Worm (Caenorhabditis elegans) whole organism, early embryonic: ENCODE data around the gene T03F7.7.
A peak's percentile ranks its signal among the peaks of the same experiment; 100 is the strongest.

Experiments used
- B0310.2 ChIP-seq: sonication (generic microtip); optimal IDR thresholded peaks from 2 replicates; lab custom pipeline; 2016; ENCODE audit warnings: mild to moderate bottlenecking, missing genetic modification characterization, missing compliant biosample characterization
- F13C5.2 ChIP-seq: sonication (generic microtip); optimal IDR thresholded peaks from 2 replicates; lab custom pipeline; 2017; ENCODE audit warnings: mild to moderate bottlenecking, missing genetic modification characterization, inconsistent platforms, missing compliant biosample characterization
- aly-1 ChIP-seq: sonication (generic microtip); optimal IDR thresholded peaks from 2 replicates; lab custom pipeline; 2016; ENCODE audit warnings: missing genetic modification characterization, missing compliant biosample characterization
- ama-1 ChIP-seq: fragments of 150-350 bp; optimal IDR thresholded peaks from 2 replicates; lab custom pipeline; 2014
- ceh-13 ChIP-seq: fragments of 200-800 bp; sonication (Bioruptor generic); optimal IDR thresholded peaks from 2 replicates; lab custom pipeline; 2018; ENCODE audit warnings: mild to moderate bottlenecking, missing genetic modification characterization, missing compliant biosample characterization
- ceh-36 ChIP-seq: sonication (generic microtip); optimal IDR thresholded peaks from 2 replicates; lab custom pipeline; 2016; ENCODE audit warnings: missing genetic modification characterization, inconsistent platforms, missing compliant biosample characterization
- ets-7 ChIP-seq: sonication (generic microtip); optimal IDR thresholded peaks from 2 replicates; lab custom pipeline; 2016; ENCODE audit warnings: missing genotype, missing genetic modification characterization, missing compliant biosample characterization
- flt-1 ChIP-seq: fragments of 200-800 bp; sonication (Bioruptor generic); IDR thresholded peaks from 2 replicates; pipeline ENCODE4 v1.3.6; 2022; ENCODE audit warnings: missing genetic modification characterization, missing compliant biosample characterization
- hmbx-1 ChIP-seq: sonication (generic microtip); optimal IDR thresholded peaks from 2 replicates; lab custom pipeline; 2016; ENCODE audit warnings: mild to moderate bottlenecking, missing genetic modification characterization, missing compliant biosample characterization
- hmg-4 ChIP-seq: fragments of 200-800 bp; sonication (Bioruptor generic); optimal IDR thresholded peaks from 2 replicates; lab custom pipeline; 2018; ENCODE audit warnings: mild to moderate bottlenecking, missing genetic modification characterization, missing compliant biosample characterization
- hnd-1 ChIP-seq: sonication (generic microtip); optimal IDR thresholded peaks from 2 replicates; lab custom pipeline; 2016; ENCODE audit warnings: missing genetic modification characterization, missing compliant biosample characterization
- pes-1 ChIP-seq: fragments of 200-800 bp; sonication (Bioruptor generic); IDR thresholded peaks from 2 replicates; pipeline ENCODE4 v1.3.6; 2022; ENCODE audit warnings: missing genetic modification reagents, missing genetic modification characterization, missing compliant biosample characterization
- scrt-1 ChIP-seq: fragments of 200-800 bp; sonication (Bioruptor generic); IDR thresholded peaks from 2 replicates; pipeline ENCODE4 v1.3.6; 2022; ENCODE audit warnings: missing genetic modification characterization, missing compliant biosample characterization
- sea-1 ChIP-seq: fragments of 200-800 bp; sonication (Bioruptor generic); conservative IDR thresholded peaks from 2 replicates; pipeline ENCODE4 v1.3.6; 2022; ENCODE audit warnings: missing genetic modification characterization, missing compliant biosample characterization
- tbx-11 ChIP-seq: fragments of 200-800 bp; sonication (Bioruptor generic); IDR thresholded peaks from 2 replicates; pipeline ENCODE4 v1.3.6; 2022; ENCODE audit warnings: missing genetic modification characterization, missing compliant biosample characterization
- tbx-37 ChIP-seq: fragments of 200-800 bp; sonication (Bioruptor generic); conservative IDR thresholded peaks from 2 replicates; pipeline ENCODE4 v1.3.6; 2022; ENCODE audit warnings: missing genetic modification reagents, missing genetic modification characterization, missing compliant biosample characterization
- tra-4 ChIP-seq: sonication (generic microtip); optimal IDR thresholded peaks from 2 replicates; lab custom pipeline; 2017; ENCODE audit warnings: missing genetic modification characterization, missing compliant biosample characterization

The T03F7.7 gene

DNA sequence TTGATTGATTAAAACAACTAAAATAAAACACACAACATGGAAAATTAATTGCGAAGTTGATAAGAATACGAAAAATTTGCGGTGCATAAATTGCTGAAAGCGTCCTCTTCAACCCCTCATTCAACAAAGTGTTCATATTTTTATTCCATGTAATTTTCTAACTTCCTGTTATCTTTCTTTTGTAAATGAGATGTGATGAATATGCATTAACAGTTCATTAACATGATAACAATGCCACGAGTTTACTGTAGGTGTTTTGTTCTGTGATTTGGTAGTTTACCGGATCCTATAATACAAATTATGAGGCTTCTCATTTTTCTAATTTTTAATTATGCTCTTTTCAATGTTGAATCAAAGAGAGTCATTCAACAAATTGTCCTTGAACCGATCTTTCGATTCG, 17.9 kb downstream of the T03F7.7 start, which contains the start of gene F47G9.6:
Gene F47G9.6, plus strand, starts transcription at position 301 of the 400 bp plus-strand sequence.
- TF ChIP-seq sea-1 (GFP tag; lab: Robert Waterston, UW) (no peak), tbx-37 (GFP tag; lab: Robert Waterston, UW) (no peak), hmbx-1 (tag; lab: Kevin White, UChicago) (no peak), aly-1 (tag; lab: Kevin White, UChicago) (no peak), ceh-13 (GFP tag; lab: Kevin White, UChicago) (no peak), ceh-36 (tag; lab: Kevin White, UChicago) (no peak), ets-7 (tag; lab: Kevin White, UChicago) (no peak), hmg-4 (GFP tag; lab: Kevin White, UChicago) (no peak), ama-1 (lab: Kevin White, UChicago) (no peak), pes-1 (GFP tag; lab: Robert Waterston, UW) (no peak), flt-1 (no peak), tbx-11 (GFP tag; lab: Robert Waterston, UW) (no peak), F13C5.2 (tag; lab: Kevin White, UChicago) (no peak), B0310.2 (tag; lab: Kevin White, UChicago) (no peak), hnd-1 (tag; lab: Kevin White, UChicago) (no peak), scrt-1 (no peak), tra-4 (no peak)

- 0 out of 2 replicates have a peak, but pooled peaks have one; percentile 30 for TF ChIP-seq flt-1
These were observed 20.6 kb downstream of the T03F7.7 start for ce11 chrV:11331811-11332210.

DNA sequence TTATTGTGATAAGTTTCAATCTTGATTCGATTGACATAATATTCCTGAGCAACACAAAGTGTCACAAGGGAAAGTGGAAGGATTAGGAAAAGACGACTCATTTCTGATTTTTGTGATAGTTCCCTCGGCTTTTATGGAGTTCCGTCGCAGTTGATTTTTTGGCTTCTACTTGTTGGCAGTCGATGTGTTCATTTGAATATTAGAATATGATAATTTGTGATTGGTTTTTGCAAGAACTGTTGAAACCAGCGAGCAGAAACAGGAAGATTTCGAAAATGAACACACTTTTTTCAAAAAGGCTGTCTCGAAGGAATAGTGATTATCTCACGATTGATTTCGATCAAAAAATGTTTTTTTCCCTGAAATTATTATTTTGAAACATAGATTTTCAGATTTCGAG, 23.0 kb downstream of the T03F7.7 start, which contains the start of gene T02E9.6:
Gene T02E9.6, minus strand, starts transcription at position 101 of the 400 bp plus-strand sequence.
- no peak for TF ChIP-seq sea-1 (GFP tag; lab: Robert Waterston, UW)
- no peak for TF ChIP-seq hmbx-1 (tag; lab: Kevin White, UChicago)
- TF ChIP-seq pes-1 (GFP tag; lab: Robert Waterston, UW) = no peak
- no peak for TF ChIP-seq hnd-1 (tag; lab: Kevin White, UChicago)
- TF ChIP-seq ama-1 (lab: Kevin White, UChicago) = no peak
- no peak for TF ChIP-seq tra-4

DNA sequence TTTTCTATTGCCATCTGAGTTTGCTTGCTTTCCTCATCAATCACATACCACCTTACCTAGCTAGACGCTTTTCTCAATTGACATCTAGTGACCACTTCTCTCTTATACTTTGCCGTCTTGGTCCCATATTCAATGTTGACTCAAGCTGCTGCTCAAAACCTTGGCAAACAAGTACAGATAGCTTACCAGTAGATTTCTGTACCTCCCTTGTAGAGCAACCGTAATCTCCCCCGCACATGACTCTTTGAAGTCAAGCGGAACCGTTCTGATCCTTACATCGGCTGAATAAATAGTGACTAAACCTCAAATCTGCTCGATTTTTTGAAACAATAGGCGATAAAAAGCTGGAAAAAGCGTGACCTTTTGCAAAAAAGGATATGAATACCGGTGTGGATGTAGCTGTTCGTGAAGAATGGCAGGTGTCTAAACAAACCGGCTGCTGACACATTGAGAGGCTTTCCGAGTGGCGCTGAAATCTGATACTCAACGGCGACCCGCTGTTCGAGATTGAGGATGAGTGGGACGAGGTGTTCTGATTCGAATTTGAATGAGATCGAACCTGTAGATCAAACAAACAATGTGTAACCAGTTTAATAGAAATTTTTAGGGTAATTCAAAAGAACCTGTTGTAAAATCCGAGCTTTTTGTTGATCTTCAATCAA, 24.7 kb downstream of the T03F7.7 start:
- TF ChIP-seq flt-1 = no peak
- TF ChIP-seq pes-1 (GFP tag; lab: Robert Waterston, UW) = no peak
- TF ChIP-seq ama-1 (lab: Kevin White, UChicago) = no peak
- no peak for TF ChIP-seq ceh-13 (GFP tag; lab: Kevin White, UChicago)
- no peak for TF ChIP-seq hmbx-1 (tag; lab: Kevin White, UChicago)
- no peak for TF ChIP-seq ets-7 (tag; lab: Kevin White, UChicago)
- TF ChIP-seq B0310.2 (tag; lab: Kevin White, UChicago) = no peak
- no peak for TF ChIP-seq aly-1 (tag; lab: Kevin White, UChicago)

DNA sequence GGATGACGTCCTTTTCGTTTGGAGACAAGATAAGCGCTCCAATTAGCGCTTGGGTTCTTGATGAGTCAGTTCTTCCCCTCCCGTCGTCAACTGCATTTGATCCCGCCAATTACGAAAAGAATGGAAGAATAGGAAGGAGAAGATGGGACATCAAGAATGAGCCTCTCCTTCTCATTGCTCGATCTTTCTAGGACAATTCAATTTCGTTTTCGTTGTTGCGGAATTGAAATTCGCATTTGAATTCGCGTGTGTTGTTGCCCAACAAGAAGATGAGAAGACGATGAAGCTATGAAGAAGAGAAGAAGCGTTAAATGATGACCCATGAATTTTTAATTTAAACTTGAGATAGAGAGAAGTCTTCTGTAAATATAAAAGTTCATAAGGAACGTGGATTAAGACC, 25.7 kb downstream of the T03F7.7 start:
- TF ChIP-seq B0310.2 (tag; lab: Kevin White, UChicago) = no peak
- no peak for TF ChIP-seq hnd-1 (tag; lab: Kevin White, UChicago)
- TF ChIP-seq sea-1 (GFP tag; lab: Robert Waterston, UW) = no peak
- no peak for TF ChIP-seq hmg-4 (GFP tag; lab: Kevin White, UChicago)
- TF ChIP-seq pes-1 (GFP tag; lab: Robert Waterston, UW) = no peak
- no peak for TF ChIP-seq ama-1 (lab: Kevin White, UChicago)
- no peak for TF ChIP-seq aly-1 (tag; lab: Kevin White, UChicago)
- no peak for TF ChIP-seq ceh-36 (tag; lab: Kevin White, UChicago)

DNA sequence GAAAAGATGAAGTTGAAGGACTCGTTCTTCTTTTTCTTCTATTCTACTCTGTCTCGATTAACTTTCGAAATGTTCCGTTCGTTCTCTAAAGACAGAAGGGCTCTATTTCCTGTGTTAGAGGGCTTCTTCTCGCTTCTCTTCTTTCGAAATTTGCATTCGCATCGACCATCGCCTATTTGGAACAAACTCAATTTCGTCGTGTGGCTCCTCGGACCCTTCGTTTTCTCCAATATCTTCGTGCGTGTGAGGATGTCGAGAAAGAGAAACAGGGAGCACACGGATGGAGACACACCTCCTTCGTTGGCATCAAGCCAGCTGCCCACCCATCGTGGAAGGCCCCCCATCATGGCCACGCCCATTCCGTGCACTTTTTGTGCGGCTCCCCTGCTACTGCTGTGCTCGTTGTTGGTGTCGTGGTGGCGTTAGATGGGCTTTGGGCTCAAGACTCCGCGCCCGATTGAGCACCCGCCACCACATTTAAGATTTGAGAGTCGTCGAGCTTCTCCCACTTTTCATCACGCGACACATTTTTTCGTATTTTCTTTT, 30.0 kb downstream of the T03F7.7 start:
- TF ChIP-seq hmg-4 (GFP tag; lab: Kevin White, UChicago) (peak; percentile 20), scrt-1 (0 out of 2 replicates have a peak, but pooled peaks have one; percentile 32), tbx-11 (GFP tag; lab: Robert Waterston, UW) (no peak), ceh-13 (GFP tag; lab: Kevin White, UChicago) (no peak)

ce11 chrV:11341913-11342312, 30.7 kb downstream of the T03F7.7 start, which contains the start of gene T02E9.5:
Gene T02E9.5 (plus strand): TSS chrV:11342233.
- TF ChIP-seq hnd-1 (tag; lab: Kevin White, UChicago) (no peak), tbx-37 (GFP tag; lab: Robert Waterston, UW) (no peak), F13C5.2 (tag; lab: Kevin White, UChicago) (no peak), pes-1 (GFP tag; lab: Robert Waterston, UW) (no peak), ceh-13 (GFP tag; lab: Kevin White, UChicago) (no peak), scrt-1 (no peak), ets-7 (tag; lab: Kevin White, UChicago) (no peak), aly-1 (tag; lab: Kevin White, UChicago) (no peak), hmg-4 (GFP tag; lab: Kevin White, UChicago) (no peak), tbx-11 (GFP tag; lab: Robert Waterston, UW) (no peak), hmbx-1 (tag; lab: Kevin White, UChicago) (no peak), tra-4 (no peak), ama-1 (lab: Kevin White, UChicago) (no peak), ceh-36 (tag; lab: Kevin White, UChicago) (no peak), flt-1 (no peak), B0310.2 (tag; lab: Kevin White, UChicago) (no peak)
